Worm (Caenorhabditis elegans) whole organism, mixed stage, embryonic: ENCODE results near the gene C35D10.1.
A peak's percentile ranks its signal among the peaks of the same experiment; 100 is the strongest.

Experiments used
- M03D4.4 ChIP-seq: sonication (generic microtip); optimal IDR thresholded peaks from 2 replicates; lab custom pipeline; 2017; ENCODE audit warnings: mild to moderate bottlenecking, missing genetic modification characterization, missing compliant biosample characterization
- bed-3 ChIP-seq: fragments of 200-800 bp; sonication (Bioruptor generic); optimal IDR thresholded peaks from 3 replicates; lab custom pipeline; 2018; ENCODE audit warnings: mild to moderate bottlenecking, missing genetic modification characterization, moderate library complexity, missing compliant biosample characterization
- blmp-1 ChIP-seq: fragments of 150-350 bp; optimal IDR thresholded peaks from 2 replicates; lab custom pipeline; 2014; ENCODE audit warnings: missing biosample characterization, missing genetic modification characterization
- ceh-39 ChIP-seq: fragments of 150-350 bp; optimal IDR thresholded peaks from 2 replicates; lab custom pipeline; 2014; ENCODE audit warnings: missing biosample characterization, missing genetic modification characterization
- ceh-43 ChIP-seq: fragments of 200-800 bp; sonication (Bioruptor generic); optimal IDR thresholded peaks from 2 replicates; lab custom pipeline; 2018; ENCODE audit warnings: mild to moderate bottlenecking, missing genetic modification characterization, moderate library complexity, missing compliant biosample characterization
- ceh-83 ChIP-seq: fragments of 200-800 bp; sonication (Bioruptor generic); optimal IDR thresholded peaks from 2 replicates; lab custom pipeline; 2018; ENCODE audit warnings: mild to moderate bottlenecking, missing genetic modification characterization, missing compliant biosample characterization
- ces-1 ChIP-seq: fragments of 150-350 bp; optimal IDR thresholded peaks from 2 replicates; lab custom pipeline; 2014; ENCODE audit warnings: missing biosample characterization, missing genetic modification reagents, missing genetic modification characterization
- cnd-1 ChIP-seq: fragments of 200-800 bp; sonication (Bioruptor generic); optimal IDR thresholded peaks from 2 replicates; lab custom pipeline; 2018; ENCODE audit warnings: mild to moderate bottlenecking, missing genetic modification characterization, missing compliant biosample characterization
- elt-1 ChIP-seq: sonication (generic microtip); optimal IDR thresholded peaks from 2 replicates; lab custom pipeline; 2017; ENCODE audit warnings: missing genetic modification characterization, mild to moderate bottlenecking, missing compliant biosample characterization, antibody characterized with exemption, moderate library complexity, borderline replicate concordance; ENCODE audit not compliant: insufficient read depth
- flh-1 ChIP-seq: fragments of 200-800 bp; sonication (Bioruptor generic); optimal IDR thresholded peaks from 2 replicates; lab custom pipeline; 2018; ENCODE audit warnings: mild to moderate bottlenecking, missing genetic modification characterization, moderate library complexity, missing compliant biosample characterization
- ham-2 ChIP-seq: fragments of 200-800 bp; sonication (Bioruptor generic); optimal IDR thresholded peaks from 2 replicates; lab custom pipeline; 2018; ENCODE audit warnings: mild to moderate bottlenecking, missing genetic modification characterization, missing compliant biosample characterization
- hlh-1 ChIP-seq: fragments of 150-350 bp; optimal IDR thresholded peaks from 2 replicates; lab custom pipeline; 2014; ENCODE audit warnings: missing biosample characterization, missing genetic modification reagents, missing genetic modification characterization
- lin-13 ChIP-seq: fragments of 150-350 bp; optimal IDR thresholded peaks from 2 replicates; lab custom pipeline; 2014; ENCODE audit warnings: missing biosample characterization, missing genetic modification characterization
- lsy-2 ChIP-seq: fragments of 150-350 bp; optimal IDR thresholded peaks from 2 replicates; lab custom pipeline; 2014; ENCODE audit warnings: missing biosample characterization, missing genetic modification characterization
- mep-1 ChIP-seq: fragments of 150-350 bp; optimal IDR thresholded peaks from 2 replicates; lab custom pipeline; 2017; ENCODE audit warnings: missing biosample characterization, missing genetic modification reagents, missing genetic modification characterization, inconsistent platforms
- mls-2 ChIP-seq: sonication (generic microtip); optimal IDR thresholded peaks from 2 replicates; lab custom pipeline; 2016; ENCODE audit warnings: mild to moderate bottlenecking, missing genetic modification characterization, moderate library complexity, missing compliant biosample characterization
- nhr-12 ChIP-seq: fragments of 150-350 bp; optimal IDR thresholded peaks from 2 replicates; lab custom pipeline; 2014; ENCODE audit warnings: missing biosample characterization, missing genetic modification characterization
- nhr-2 ChIP-seq: fragments of 150-350 bp; optimal IDR thresholded peaks from 2 replicates; lab custom pipeline; 2014; ENCODE audit warnings: missing biosample characterization, missing genetic modification characterization
- nhr-237 ChIP-seq: fragments of 150-350 bp; optimal IDR thresholded peaks from 2 replicates; lab custom pipeline; 2014; ENCODE audit warnings: missing biosample characterization, missing genetic modification characterization
- nhr-28 ChIP-seq: fragments of 150-350 bp; optimal IDR thresholded peaks from 2 replicates; lab custom pipeline; 2014; ENCODE audit warnings: missing biosample characterization, missing genetic modification characterization
- nhr-76 ChIP-seq: sonication (generic microtip); optimal IDR thresholded peaks from 2 replicates; lab custom pipeline; 2017; ENCODE audit warnings: missing biosample characterization, missing genetic modification characterization
- pha-4 ChIP-seq: fragments of 150-350 bp; optimal IDR thresholded peaks from 2 replicates; lab custom pipeline; 2018; ENCODE audit warnings: missing biosample characterization, missing genetic modification reagents, missing genetic modification characterization
- sem-2 ChIP-seq: fragments of 200-800 bp; sonication (Bioruptor generic); optimal IDR thresholded peaks from 2 replicates; lab custom pipeline; 2018; ENCODE audit warnings: mild to moderate bottlenecking, missing genetic modification characterization, missing compliant biosample characterization
- snpc-4 ChIP-seq: fragments of 150-350 bp; optimal IDR thresholded peaks from 2 replicates; lab custom pipeline; 2014; ENCODE audit warnings: missing biosample characterization, missing genetic modification characterization
- sptf-1 ChIP-seq: sonication (generic microtip); optimal IDR thresholded peaks from 2 replicates; lab custom pipeline; 2017; ENCODE audit warnings: mild to moderate bottlenecking, missing genetic modification characterization, moderate library complexity, missing compliant biosample characterization
- tbx-8 ChIP-seq: fragments of 200-800 bp; sonication (Bioruptor generic); optimal IDR thresholded peaks from 2 replicates; lab custom pipeline; 2018; ENCODE audit warnings: mild to moderate bottlenecking, missing genetic modification characterization, moderate library complexity, missing compliant biosample characterization
- unc-120 ChIP-seq: sonication (generic microtip); optimal IDR thresholded peaks from 2 replicates; lab custom pipeline; 2017; ENCODE audit warnings: missing genetic modification characterization, missing compliant biosample characterization; ENCODE audit not compliant: poor library complexity, severe bottlenecking
- unc-39 ChIP-seq: fragments of 150-350 bp; optimal IDR thresholded peaks from 2 replicates; lab custom pipeline; 2014; ENCODE audit warnings: missing biosample characterization, missing genetic modification characterization
- ztf-11 ChIP-seq: fragments of 150-350 bp; optimal IDR thresholded peaks from 2 replicates; lab custom pipeline; 2014; ENCODE audit warnings: missing biosample characterization, missing genetic modification characterization

The C35D10.1 gene

DNA sequence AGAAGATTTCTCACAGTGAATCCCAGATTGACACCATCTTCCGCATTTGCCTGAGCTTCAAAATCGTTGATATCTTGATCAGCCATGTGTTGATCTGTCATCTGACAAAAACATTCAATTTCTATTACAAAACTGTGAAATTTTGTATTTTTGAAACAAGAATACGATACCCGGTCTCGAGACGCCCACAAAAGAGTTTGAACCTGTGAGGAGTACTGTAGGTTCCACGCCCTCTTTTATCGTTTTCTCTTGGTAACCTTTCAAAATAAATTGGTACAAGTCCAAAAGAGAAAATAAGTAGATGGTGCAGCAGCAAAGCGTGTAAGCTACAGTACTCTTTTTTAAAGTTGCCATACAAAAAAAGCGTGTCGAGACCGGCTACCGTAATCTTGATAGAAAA is 30.4 kb downstream of the C35D10.1 start, which contains the start of gene F26F4.12:
TSS of gene F26F4.12 (minus strand) at position 101 of the 400 bp plus-strand sequence.
- TF ChIP-seq blmp-1 = no peak
- no peak for TF ChIP-seq nhr-2 (tag; lab: Kevin White, UChicago)
- TF ChIP-seq pha-4 (tag; lab: Kevin White, UChicago) = no peak
- no peak for TF ChIP-seq ces-1
- no peak for TF ChIP-seq hlh-1 (tag; lab: Kevin White, UChicago)
- TF ChIP-seq, all 35 proteins: peak for 0

DNA sequence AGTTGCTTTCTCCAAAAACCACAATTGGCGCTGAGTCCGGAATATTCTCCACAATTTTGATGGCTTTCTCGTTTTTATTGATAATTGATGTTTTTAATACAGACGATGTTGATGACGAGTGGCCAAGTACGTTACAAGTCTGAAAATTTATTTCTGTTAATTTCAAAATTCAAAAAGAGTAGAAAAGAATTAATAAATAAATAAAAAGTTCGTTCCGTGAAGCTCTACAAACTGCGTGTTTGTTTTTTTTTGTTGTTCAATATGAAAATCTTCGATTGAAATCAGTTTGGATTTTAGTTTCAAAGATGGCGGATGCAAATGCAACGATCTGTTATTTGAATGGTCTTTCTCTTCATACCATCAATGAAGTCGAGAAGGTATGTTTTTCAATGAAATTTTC is 31.4 kb downstream of the C35D10.1 start, which contains the start of gene F26F4.2:
TSS of gene F26F4.2 (plus strand) at position 301 of the 400 bp plus-strand sequence.
- TF ChIP-seq elt-1 (tag; lab: Kevin White, UChicago) (no peak), snpc-4 (no peak), unc-39 (tag; lab: Kevin White, UChicago) (no peak), lsy-2 (tag; lab: Kevin White, UChicago) (no peak), flh-1 (GFP tag; lab: Kevin White, UChicago) (no peak), ceh-83 (GFP tag; lab: Kevin White, UChicago) (no peak), nhr-237 (tag; lab: Kevin White, UChicago) (no peak), cnd-1 (no peak), lin-13 (tag; lab: Kevin White, UChicago) (no peak), ham-2 (GFP tag; lab: Kevin White, UChicago) (no peak), ztf-11 (no peak), ceh-43 (GFP tag; lab: Kevin White, UChicago) (no peak), tbx-8 (no peak), ceh-39 (tag; lab: Kevin White, UChicago) (no peak)

DNA sequence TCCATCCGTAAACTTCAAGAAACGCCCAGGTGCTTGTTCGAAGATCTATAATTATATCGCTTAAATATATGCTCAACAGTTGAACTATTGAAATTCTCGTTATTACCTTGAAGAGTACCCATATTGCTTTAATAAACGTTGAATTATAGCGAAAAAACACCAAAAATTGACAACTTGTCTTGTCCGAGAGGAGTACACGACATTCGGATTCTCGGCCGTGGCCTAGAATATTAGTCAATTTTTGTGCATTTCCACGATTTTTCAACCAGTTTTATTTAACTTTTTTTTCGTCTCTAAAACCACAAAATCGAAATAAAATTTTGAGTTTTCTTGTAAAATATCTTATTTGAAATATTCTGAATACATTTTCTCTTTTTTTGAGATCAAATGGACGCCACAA is 32.8 kb downstream of the C35D10.1 start, which contains the start of the genes F26F4.9 and cee-1:
TSS of gene F26F4.9 (minus strand) at position 205 of the 400 bp plus-strand sequence.
TSS of gene cee-1 (plus strand) at position 383 of the 400 bp plus-strand sequence.
- TF ChIP-seq mls-2 (tag; lab: Kevin White, UChicago) (no peak), ces-1 (peak; percentile 37), sptf-1 (tag; lab: Kevin White, UChicago) (peak; percentile 17)

DNA sequence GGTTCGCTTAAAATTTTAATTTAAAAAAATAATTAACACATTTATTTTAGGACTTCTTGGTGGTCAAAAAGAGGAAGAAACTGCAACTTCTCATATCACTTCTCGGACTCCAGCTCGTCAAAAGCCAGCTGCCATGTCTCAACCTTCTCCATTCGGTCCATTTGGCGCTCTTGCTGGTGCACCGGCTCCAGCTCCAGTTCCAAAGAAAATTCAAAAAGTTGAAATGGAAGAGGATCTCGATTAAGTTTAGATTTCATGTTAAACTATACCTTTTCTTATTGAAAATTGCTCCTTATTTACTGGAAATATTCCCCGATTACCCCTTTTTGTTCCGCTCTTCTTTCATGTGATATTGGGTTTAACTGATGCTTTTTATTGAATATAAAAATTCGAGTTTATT is 34.2 kb downstream of the C35D10.1 start:
- no peak for TF ChIP-seq M03D4.4 (tag; lab: Kevin White, UChicago)
- TF ChIP-seq mls-2 (tag; lab: Kevin White, UChicago) = no peak
- TF ChIP-seq nhr-28 (tag; lab: Kevin White, UChicago) = no peak
- no peak for TF ChIP-seq sem-2
- TF ChIP-seq unc-39 (tag; lab: Kevin White, UChicago) = no peak

DNA sequence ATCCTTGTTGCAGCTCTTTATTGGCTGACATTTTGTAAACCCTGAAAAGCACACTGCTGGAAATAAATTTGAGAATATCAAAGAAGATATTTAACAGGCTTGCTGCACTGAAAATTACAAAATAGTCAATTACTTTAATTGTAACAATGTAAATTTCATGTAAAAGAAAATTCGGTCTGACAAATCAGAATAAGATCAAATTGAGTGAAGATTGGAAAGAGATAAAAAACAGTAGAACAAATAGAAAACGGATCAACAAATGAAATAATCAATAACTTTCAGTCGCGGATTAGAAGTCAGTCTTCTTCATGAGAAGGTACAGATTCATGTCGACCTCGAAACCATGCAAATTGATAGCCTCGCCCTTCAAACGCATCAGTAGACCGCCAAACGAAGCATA is 37.5 kb downstream of the C35D10.1 start, which contains the start of gene rars-1:
TSS of gene rars-1 (minus strand) at position 101 of the 400 bp plus-strand sequence.
- TF ChIP-seq ceh-39 (tag; lab: Kevin White, UChicago) (no peak), nhr-76 (tag; lab: Kevin White, UChicago) (no peak), mls-2 (tag; lab: Kevin White, UChicago) (no peak), ham-2 (GFP tag; lab: Kevin White, UChicago) (no peak), M03D4.4 (tag; lab: Kevin White, UChicago) (no peak), lsy-2 (tag; lab: Kevin White, UChicago) (no peak), sem-2 (no peak), nhr-28 (tag; lab: Kevin White, UChicago) (no peak), pha-4 (tag; lab: Kevin White, UChicago) (no peak), mep-1 (tag; lab: Kevin White, UChicago) (no peak), unc-39 (tag; lab: Kevin White, UChicago) (no peak)

DNA sequence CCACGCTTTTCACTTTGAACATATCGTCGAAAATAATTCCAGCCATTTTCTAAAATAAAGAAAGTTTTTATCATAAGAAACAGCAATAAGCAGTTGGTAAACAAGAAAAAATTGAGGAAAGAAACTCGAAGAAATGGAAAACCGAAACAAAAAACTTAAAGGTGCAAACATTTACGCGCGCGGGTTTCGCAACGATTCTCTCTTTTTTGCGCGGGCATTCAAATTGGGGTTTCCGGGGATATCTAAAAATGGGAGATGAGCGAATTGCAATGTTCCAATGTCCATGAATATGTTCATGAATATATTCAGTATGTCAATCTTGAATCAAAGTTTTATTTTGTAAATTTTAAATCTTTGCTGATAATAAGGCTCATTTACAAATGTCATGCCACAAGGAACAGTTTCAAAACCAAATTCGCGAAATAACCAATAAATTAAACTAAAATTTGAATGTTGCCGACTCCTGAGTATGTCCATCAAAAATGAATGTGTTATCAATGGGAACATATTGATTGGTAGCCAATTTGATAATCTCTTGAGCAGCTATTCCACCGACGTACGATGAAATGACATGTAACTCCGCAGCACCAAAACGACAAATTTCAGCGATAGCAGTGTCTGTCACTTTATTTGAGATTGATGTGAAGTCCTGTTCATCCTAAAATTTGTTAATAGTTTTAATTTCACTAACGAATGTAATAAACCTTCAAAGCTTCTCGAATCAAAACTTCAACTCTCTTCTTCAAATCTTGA is 38.6 kb downstream of the C35D10.1 start, which contains the start of gene rpb-8:
TSS of gene rpb-8 (minus strand) at position 49 of the 753 bp plus-strand sequence.
- no peak for TF ChIP-seq nhr-12 (tag; lab: Kevin White, UChicago)
- TF ChIP-seq lsy-2 (tag; lab: Kevin White, UChicago) = peak; percentile 67
- TF ChIP-seq bed-3 (GFP tag; lab: Kevin White, UChicago) = no peak
- no peak for TF ChIP-seq lin-13 (tag; lab: Kevin White, UChicago)
- TF ChIP-seq nhr-76 (tag; lab: Kevin White, UChicago) = no peak
- TF ChIP-seq unc-120 = peak; percentile 61
- TF ChIP-seq nhr-237 (tag; lab: Kevin White, UChicago) = peak; percentile 13
- TF ChIP-seq ztf-11 = no peak
- peak; percentile 55 for TF ChIP-seq mep-1 (tag; lab: Kevin White, UChicago)
